Worm (Caenorhabditis elegans) whole organism, late embryonic: Measurements from ENCODE around the gene F35A5.5.

Experiments used
- Y22D7AL.16 ChIP-seq: sonication (generic microtip); optimal IDR thresholded peaks from 2 replicates; lab custom pipeline; 2016; ENCODE audit warnings: missing genetic modification characterization, missing compliant biosample characterization
- ama-1 ChIP-seq: fragments of 150-350 bp; optimal IDR thresholded peaks from 2 replicates; lab custom pipeline; 2014
- elt-2 ChIP-seq: sonication (generic microtip); optimal IDR thresholded peaks from 2 replicates; lab custom pipeline; 2016; ENCODE audit warnings: missing genetic modification reagents, missing genetic modification characterization, missing compliant biosample characterization
- fkh-10 ChIP-seq: fragments of 150-350 bp; optimal IDR thresholded peaks from 2 replicates; lab custom pipeline; 2014; ENCODE audit warnings: missing biosample characterization, missing genetic modification reagents, missing genetic modification characterization
- fkh-6 ChIP-seq: sonication (generic microtip); optimal IDR thresholded peaks from 2 replicates; lab custom pipeline; 2016; ENCODE audit warnings: missing genetic modification characterization, missing compliant biosample characterization
- hlh-15 ChIP-seq: sonication (generic microtip); optimal IDR thresholded peaks from 2 replicates; lab custom pipeline; 2016; ENCODE audit warnings: missing genetic modification characterization, missing compliant biosample characterization
- hlh-30 ChIP-seq: sonication (generic microtip); optimal IDR thresholded peaks from 2 replicates; lab custom pipeline; 2017; ENCODE audit warnings: antibody characterized with exemption, missing genetic modification characterization, missing compliant biosample characterization; ENCODE audit not compliant: insufficient read depth
- hlh-8 ChIP-seq: sonication (generic microtip); optimal IDR thresholded peaks from 2 replicates; lab custom pipeline; 2016; ENCODE audit warnings: missing genotype, missing genetic modification characterization, missing compliant biosample characterization
- nfya-1 ChIP-seq: sonication (generic microtip); optimal IDR thresholded peaks from 2 replicates; lab custom pipeline; 2017; ENCODE audit warnings: missing genetic modification characterization, mild to moderate bottlenecking, missing compliant biosample characterization, antibody characterized with exemption, moderate library complexity
- pag-3 ChIP-seq: sonication (generic microtip); optimal IDR thresholded peaks from 2 replicates; lab custom pipeline; 2016; ENCODE audit warnings: missing compliant biosample characterization, missing genetic modification characterization, borderline replicate concordance
- pha-2 ChIP-seq: sonication (generic microtip); optimal IDR thresholded peaks from 2 replicates; lab custom pipeline; 2017; ENCODE audit warnings: mild to moderate bottlenecking, missing genetic modification characterization, missing compliant biosample characterization
- pha-4 ChIP-seq: fragments of 150-350 bp; optimal IDR thresholded peaks from 2 replicates; lab custom pipeline; 2018; ENCODE audit warnings: missing biosample characterization, missing genetic modification reagents, missing genetic modification characterization

DNA sequence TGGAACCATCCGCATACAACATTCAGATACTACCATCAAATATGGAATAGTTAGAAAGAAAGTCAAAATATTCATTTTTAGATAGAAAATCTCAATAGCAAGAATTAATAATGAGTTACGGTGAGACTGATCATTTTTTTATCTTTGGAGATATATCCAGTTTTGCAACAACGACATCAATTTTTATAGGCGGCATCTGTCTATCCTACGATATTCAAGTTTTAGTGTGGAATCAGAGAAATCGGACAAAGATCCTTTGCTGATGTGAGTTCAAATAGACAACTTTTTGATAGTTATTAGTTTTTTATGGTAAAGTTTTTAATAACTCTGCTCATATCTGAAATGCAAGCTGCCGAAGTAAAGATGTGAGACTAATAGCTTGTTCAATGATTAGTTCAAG lies 29.0 kb downstream of the F35A5.5 start, which contains the start of gene F47B7.4:
- TF ChIP-seq hlh-30 (no peak), fkh-6 (no peak), hlh-15 (tag; lab: Kevin White, UChicago) (no peak), nfya-1 (tag; lab: Kevin White, UChicago) (no peak), ama-1 (lab: Kevin White, UChicago) (no peak), pag-3 (tag; lab: Kevin White, UChicago) (no peak), hlh-8 (tag; lab: Kevin White, UChicago) (no peak), Y22D7AL.16 (tag; lab: Kevin White, UChicago) (no peak), elt-2 (tag; lab: Kevin White, UChicago) (no peak), fkh-10 (GFP tag; lab: Kevin White, UChicago) (no peak), pha-4 (tag; lab: Kevin White, UChicago) (no peak), pha-2 (tag; lab: Kevin White, UChicago) (no peak)
